Worm (Caenorhabditis elegans) whole organism, early embryonic: ENCODE results near the gene gldc-1.

Experiments
- B0310.2 ChIP-seq: sonication (generic microtip); optimal IDR thresholded peaks from 2 replicates; lab custom pipeline; 2016; ENCODE audit warnings: mild to moderate bottlenecking, missing genetic modification characterization, missing compliant biosample characterization
- F13C5.2 ChIP-seq: sonication (generic microtip); optimal IDR thresholded peaks from 2 replicates; lab custom pipeline; 2017; ENCODE audit warnings: mild to moderate bottlenecking, missing genetic modification characterization, inconsistent platforms, missing compliant biosample characterization
- aly-1 ChIP-seq: sonication (generic microtip); optimal IDR thresholded peaks from 2 replicates; lab custom pipeline; 2016; ENCODE audit warnings: missing genetic modification characterization, missing compliant biosample characterization
- ama-1 ChIP-seq: fragments of 150-350 bp; optimal IDR thresholded peaks from 2 replicates; lab custom pipeline; 2014
- ets-7 ChIP-seq: sonication (generic microtip); optimal IDR thresholded peaks from 2 replicates; lab custom pipeline; 2016; ENCODE audit warnings: missing genotype, missing genetic modification characterization, missing compliant biosample characterization
- hmbx-1 ChIP-seq: sonication (generic microtip); optimal IDR thresholded peaks from 2 replicates; lab custom pipeline; 2016; ENCODE audit warnings: mild to moderate bottlenecking, missing genetic modification characterization, missing compliant biosample characterization
- hnd-1 ChIP-seq: sonication (generic microtip); optimal IDR thresholded peaks from 2 replicates; lab custom pipeline; 2016; ENCODE audit warnings: missing genetic modification characterization, missing compliant biosample characterization

DNA sequence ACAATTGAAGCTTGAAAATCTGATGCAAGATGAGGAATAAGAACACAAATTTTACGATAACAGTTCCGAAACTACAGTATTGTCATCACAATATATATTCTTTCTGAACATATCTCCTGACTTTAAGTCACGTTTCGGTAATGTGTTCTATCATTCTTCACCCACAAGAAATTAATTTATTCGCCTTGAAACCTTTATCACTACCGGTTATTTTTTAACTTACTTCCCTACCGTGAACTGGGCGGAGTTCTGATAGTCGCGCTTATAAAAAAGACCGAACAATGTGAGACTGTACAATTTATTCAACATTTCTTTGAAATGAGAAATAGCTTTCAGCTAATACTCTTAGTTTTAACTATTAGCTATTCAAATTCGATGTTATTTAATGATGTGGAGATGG lies 39.7 kb upstream of the gldc-1 start, which contains the start of gene ins-20:
- TF ChIP-seq ama-1 (lab: Kevin White, UChicago) (no peak), hnd-1 (tag; lab: Kevin White, UChicago) (no peak), F13C5.2 (tag; lab: Kevin White, UChicago) (no peak), B0310.2 (tag; lab: Kevin White, UChicago) (no peak), hmbx-1 (tag; lab: Kevin White, UChicago) (no peak), ets-7 (tag; lab: Kevin White, UChicago) (no peak), aly-1 (tag; lab: Kevin White, UChicago) (no peak)
